Fruit fly (Drosophila melanogaster) whole organism, prepupa: Measurements from ENCODE around the gene Marcal1.

Source experiments
- CG8119 ChIP-seq: fragments of 200-800 bp; sonication (Bioruptor generic); IDR thresholded peaks from 3 replicates; pipeline ENCODE4 v1.3.6; 2022; ENCODE audit warnings: missing biosample characterization, missing genetic modification characterization
- Hr39 ChIP-seq: fragments of 200-800 bp; sonication (Bioruptor generic); optimal IDR thresholded peaks from 2 replicates; lab custom pipeline; 2016; ENCODE audit warnings: missing biosample characterization, missing genetic modification characterization

DNA sequence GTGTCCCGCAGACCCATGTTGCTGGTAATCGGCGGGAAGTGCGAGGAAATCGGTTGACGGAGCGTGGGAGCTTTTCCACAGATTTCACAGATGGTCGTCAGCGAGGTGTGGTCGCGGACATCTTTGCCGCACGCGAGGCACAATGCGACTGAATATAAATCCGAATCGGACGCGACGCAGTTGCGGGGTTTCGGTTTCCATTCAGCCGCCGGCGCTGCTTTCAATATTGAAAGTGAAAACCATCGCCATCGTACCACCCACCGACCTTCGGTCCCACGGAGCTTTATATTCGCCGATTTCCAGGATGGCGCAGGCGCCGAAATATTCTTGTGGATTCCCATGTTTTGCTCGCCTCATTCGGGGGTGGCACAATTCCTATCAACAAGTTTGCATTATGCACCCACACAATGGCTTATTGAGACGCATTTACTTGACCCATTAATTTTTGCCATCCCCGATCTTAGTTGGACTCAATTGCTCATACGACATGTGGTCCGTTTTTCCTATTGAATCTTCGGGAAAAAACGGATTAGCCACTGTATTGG is 18.9 kb upstream of the Marcal1 start, which contains the start of gene hoe2:
- no peak for TF ChIP-seq Hr39 (GFP tag; lab: Kevin White, UChicago)
- TF ChIP-seq CG8119 (GFP tag; lab: Robert Waterston, UW) = no peak
